Worm (Caenorhabditis elegans) whole organism, late embryonic: Measurements from ENCODE around the gene str-41.

Experiments
- ceh-9 ChIP-seq: sonication (generic microtip); optimal IDR thresholded peaks from 2 replicates; lab custom pipeline; 2016; ENCODE audit warnings: mild to moderate bottlenecking, missing genetic modification characterization, inconsistent platforms, missing compliant biosample characterization
- eyg-1 ChIP-seq: sonication (generic microtip); optimal IDR thresholded peaks from 2 replicates; lab custom pipeline; 2016; ENCODE audit warnings: missing genotype, missing genetic modification characterization, missing compliant biosample characterization
- pha-4 ChIP-seq: fragments of 150-350 bp; optimal IDR thresholded peaks from 2 replicates; lab custom pipeline; 2018; ENCODE audit warnings: missing biosample characterization, missing genetic modification reagents, missing genetic modification characterization
- tbx-2 ChIP-seq: sonication (generic microtip); optimal IDR thresholded peaks from 2 replicates; lab custom pipeline; 2016; ENCODE audit warnings: missing genetic modification characterization, missing compliant biosample characterization
- unc-55 ChIP-seq: sonication (generic microtip); optimal IDR thresholded peaks from 2 replicates; lab custom pipeline; 2017; ENCODE audit warnings: missing biosample characterization, missing genetic modification reagents, missing genetic modification characterization

DNA sequence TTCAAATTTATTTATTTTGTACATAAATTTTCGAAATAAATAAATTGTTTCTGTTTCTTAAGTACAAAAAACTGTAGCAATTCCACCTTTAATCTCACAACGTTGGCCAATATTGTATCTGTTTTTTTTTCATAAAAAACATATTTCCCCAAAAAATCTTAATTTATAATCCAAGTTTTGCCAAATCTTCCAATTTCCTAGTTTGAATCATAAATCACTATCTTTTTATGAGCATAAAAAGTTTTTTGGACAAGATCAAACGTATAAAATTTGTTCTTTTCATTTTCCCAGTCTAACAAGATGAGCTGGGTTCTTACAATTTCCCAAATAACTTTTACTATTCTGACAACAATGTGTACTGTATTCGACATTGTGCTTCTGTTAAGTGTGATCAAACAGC is 8.4 kb downstream of the str-41 start, which contains the start of gene srxa-4:
- TF ChIP-seq tbx-2 (tag; lab: Kevin White, UChicago): no peak
- no peak for TF ChIP-seq unc-55 (GFP tag; lab: Kevin White, UChicago)
- TF ChIP-seq pha-4 (tag; lab: Kevin White, UChicago): no peak
- no peak for TF ChIP-seq ceh-9
- TF ChIP-seq eyg-1 (tag; lab: Kevin White, UChicago): no peak
